Worm (Caenorhabditis elegans): Measurements from ENCODE around the gene W03F9.9.

W03F9.9 gene

ce11 chrV:123513-123912 is 15.2 kb upstream of the W03F9.9 start:
- TF ChIP-seq ceh-13 (GFP tag; optimal IDR thresholded peaks at IDR 0.05) (no peak), pes-1 (GFP tag; IDR thresholded peaks at IDR 0.05) (no peak), hmg-4 (GFP tag; optimal IDR thresholded peaks at IDR 0.05) (no peak), F13C5.2 (tag; optimal IDR thresholded peaks at IDR 0.05) (no peak), sea-1 (GFP tag; conservative IDR thresholded peaks at IDR 0.05) (no peak), tra-4 (tag; optimal IDR thresholded peaks at IDR 0.05) (no peak), B0310.2 (tag; optimal IDR thresholded peaks at IDR 0.05) (no peak), ets-7 (tag; optimal IDR thresholded peaks at IDR 0.05) (no peak), tbx-37 (GFP tag; conservative IDR thresholded peaks at IDR 0.05) (no peak), scrt-1 (GFP tag; IDR thresholded peaks at IDR 0.05) (no peak), hmbx-1 (tag; optimal IDR thresholded peaks at IDR 0.05) (no peak), ceh-36 (tag; optimal IDR thresholded peaks at IDR 0.05) (no peak), ama-1 (optimal IDR thresholded peaks at IDR 0.05) (no peak)

- TF ChIP-seq ceh-36 (tag; optimal IDR thresholded peaks at IDR 0.05) (no peak), scrt-1 (GFP tag; IDR thresholded peaks at IDR 0.05) (no peak), F13C5.2 (tag; optimal IDR thresholded peaks at IDR 0.05) (no peak), hnd-1 (tag; optimal IDR thresholded peaks at IDR 0.05) (no peak), ets-7 (tag; optimal IDR thresholded peaks at IDR 0.05) (no peak), ama-1 (optimal IDR thresholded peaks at IDR 0.05) (no peak), aly-1 (tag; optimal IDR thresholded peaks at IDR 0.05) (no peak), tra-4 (tag; optimal IDR thresholded peaks at IDR 0.05) (no peak), flt-1 (GFP tag; IDR thresholded peaks at IDR 0.05) (no peak)
Observed at ce11 chrV:123915-124314, 14.8 kb upstream of the W03F9.9 start.

- TF ChIP-seq F13C5.2 (tag; optimal IDR thresholded peaks at IDR 0.05) (peak; percentile 29), tra-4 (tag; optimal IDR thresholded peaks at IDR 0.05) (no peak), ama-1 (optimal IDR thresholded peaks at IDR 0.05) (no peak), tbx-37 (GFP tag; conservative IDR thresholded peaks at IDR 0.05) (no peak), hnd-1 (tag; optimal IDR thresholded peaks at IDR 0.05) (no peak), B0310.2 (tag; optimal IDR thresholded peaks at IDR 0.05) (no peak), ceh-13 (GFP tag; optimal IDR thresholded peaks at IDR 0.05) (no peak), flt-1 (GFP tag; IDR thresholded peaks at IDR 0.05) (no peak), hmg-4 (GFP tag; optimal IDR thresholded peaks at IDR 0.05) (no peak), pes-1 (GFP tag; IDR thresholded peaks at IDR 0.05) (0 out of 2 replicates have a peak, but pooled peaks have one; percentile 14), hmbx-1 (tag; optimal IDR thresholded peaks at IDR 0.05) (peak; percentile 28), tbx-11 (GFP tag; IDR thresholded peaks at IDR 0.05) (no peak)
Observed at ce11 chrV:126610-127009, 12.1 kb upstream of the W03F9.9 start, which contains the start of gene W03F9.1. W03F9.1 (minus strand) TSS chrV:126718.

- TF ChIP-seq flt-1 (GFP tag; IDR thresholded peaks at IDR 0.05) (no peak), ceh-36 (tag; optimal IDR thresholded peaks at IDR 0.05) (no peak), tra-4 (tag; optimal IDR thresholded peaks at IDR 0.05) (no peak), ceh-13 (GFP tag; optimal IDR thresholded peaks at IDR 0.05) (no peak), tbx-11 (GFP tag; IDR thresholded peaks at IDR 0.05) (no peak), hmbx-1 (tag; optimal IDR thresholded peaks at IDR 0.05) (no peak), F13C5.2 (tag; optimal IDR thresholded peaks at IDR 0.05) (no peak), B0310.2 (tag; optimal IDR thresholded peaks at IDR 0.05) (no peak), pes-1 (GFP tag; IDR thresholded peaks at IDR 0.05) (no peak)
Observed at ce11 chrV:127882-128281, 10.8 kb upstream of the W03F9.9 start, which contains the start of the genes W03F9.2 and sftb-2. W03F9.2 (minus strand) TSS chrV:128034. sftb-2 (plus strand) TSS chrV:128237.

- TF ChIP-seq pes-1 (GFP tag; IDR thresholded peaks at IDR 0.05) (no peak), hnd-1 (tag; optimal IDR thresholded peaks at IDR 0.05) (no peak), tbx-37 (GFP tag; conservative IDR thresholded peaks at IDR 0.05) (no peak)
Observed at ce11 chrV:130186-130585, 8.5 kb upstream of the W03F9.9 start.

- TF ChIP-seq ets-7 (tag; optimal IDR thresholded peaks at IDR 0.05) (no peak), ama-1 (optimal IDR thresholded peaks at IDR 0.05) (no peak), tbx-37 (GFP tag; conservative IDR thresholded peaks at IDR 0.05) (no peak), aly-1 (tag; optimal IDR thresholded peaks at IDR 0.05) (no peak), F13C5.2 (tag; optimal IDR thresholded peaks at IDR 0.05) (no peak), tra-4 (tag; optimal IDR thresholded peaks at IDR 0.05) (no peak), hmbx-1 (tag; optimal IDR thresholded peaks at IDR 0.05) (no peak), hnd-1 (tag; optimal IDR thresholded peaks at IDR 0.05) (no peak), hmg-4 (GFP tag; optimal IDR thresholded peaks at IDR 0.05) (no peak), pes-1 (GFP tag; IDR thresholded peaks at IDR 0.05) (no peak), ceh-36 (tag; optimal IDR thresholded peaks at IDR 0.05) (no peak), B0310.2 (tag; optimal IDR thresholded peaks at IDR 0.05) (no peak), tbx-11 (GFP tag; IDR thresholded peaks at IDR 0.05) (no peak), sea-1 (GFP tag; conservative IDR thresholded peaks at IDR 0.05) (no peak), ceh-13 (GFP tag; optimal IDR thresholded peaks at IDR 0.05) (no peak), scrt-1 (GFP tag; IDR thresholded peaks at IDR 0.05) (no peak), flt-1 (GFP tag; IDR thresholded peaks at IDR 0.05) (no peak)
Observed at ce11 chrV:137667-138066, 1.0 kb upstream of the W03F9.9 start.

ce11 chrV:141257-141656 is 2.6 kb downstream of the W03F9.9 start, which contains the start of gene W03F9.11:
W03F9.11 (minus strand) TSS chrV:141357.
- TF ChIP-seq aly-1 (tag; optimal IDR thresholded peaks at IDR 0.05) (no peak), ama-1 (optimal IDR thresholded peaks at IDR 0.05) (no peak), tbx-37 (GFP tag; conservative IDR thresholded peaks at IDR 0.05) (no peak), hnd-1 (tag; optimal IDR thresholded peaks at IDR 0.05) (no peak), tra-4 (tag; optimal IDR thresholded peaks at IDR 0.05) (no peak), F13C5.2 (tag; optimal IDR thresholded peaks at IDR 0.05) (no peak)

- TF ChIP-seq ceh-36 (tag; optimal IDR thresholded peaks at IDR 0.05) (no peak), hnd-1 (tag; optimal IDR thresholded peaks at IDR 0.05) (no peak), pes-1 (GFP tag; IDR thresholded peaks at IDR 0.05) (no peak), flt-1 (GFP tag; IDR thresholded peaks at IDR 0.05) (no peak), tbx-37 (GFP tag; conservative IDR thresholded peaks at IDR 0.05) (no peak), ceh-13 (GFP tag; optimal IDR thresholded peaks at IDR 0.05) (no peak), aly-1 (tag; optimal IDR thresholded peaks at IDR 0.05) (no peak), hmg-4 (GFP tag; optimal IDR thresholded peaks at IDR 0.05) (no peak), ama-1 (optimal IDR thresholded peaks at IDR 0.05) (no peak), sea-1 (GFP tag; conservative IDR thresholded peaks at IDR 0.05) (no peak), ets-7 (tag; optimal IDR thresholded peaks at IDR 0.05) (no peak), tra-4 (tag; optimal IDR thresholded peaks at IDR 0.05) (no peak), tbx-11 (GFP tag; IDR thresholded peaks at IDR 0.05) (no peak)
Observed at ce11 chrV:144794-145193, 6.1 kb downstream of the W03F9.9 start, which contains the start of gene srh-82. srh-82 (plus strand) TSS chrV:145094.

Data from whole organism, early embryonic.